Worm (Caenorhabditis elegans) whole organism, midembryonic: ENCODE results near the gene Y32F6B.9.

Source experiments
- T22C8.4 ChIP-seq: fragments of 200-800 bp; sonication (Bioruptor generic); IDR thresholded peaks from 2 replicates; pipeline ENCODE4 v1.3.6; 2022; ENCODE audit warnings: missing genetic modification characterization, missing compliant biosample characterization
- cog-1 ChIP-seq: sonication (generic microtip); optimal IDR thresholded peaks from 2 replicates; lab custom pipeline; 2016; ENCODE audit warnings: missing genetic modification characterization, missing compliant biosample characterization
- klf-2 ChIP-seq: fragments of 200-800 bp; sonication (Bioruptor generic); conservative IDR thresholded peaks from 2 replicates; pipeline ENCODE4 v1.3.6; 2022; ENCODE audit warnings: missing genetic modification reagents, missing genetic modification characterization, missing compliant biosample characterization
- ref-1 ChIP-seq: fragments of 200-800 bp; sonication (Bioruptor generic); conservative IDR thresholded peaks from 2 replicates; pipeline ENCODE4 v1.3.6; 2022; ENCODE audit warnings: missing genetic modification reagents, missing genetic modification characterization, missing compliant biosample characterization
- tab-1 ChIP-seq: fragments of 200-800 bp; sonication (Bioruptor generic); IDR thresholded peaks from 2 replicates; pipeline ENCODE4 v1.3.6; 2022; ENCODE audit warnings: missing genetic modification characterization, missing compliant biosample characterization
- ztf-23 ChIP-seq: fragments of 200-800 bp; sonication (Bioruptor generic); IDR thresholded peaks from 2 replicates; pipeline ENCODE4 v1.3.6; 2022; ENCODE audit warnings: missing genetic modification reagents, missing genetic modification characterization, missing compliant biosample characterization
- ztf-29 ChIP-seq: fragments of 200-800 bp; sonication (Bioruptor generic); IDR thresholded peaks from 2 replicates; pipeline ENCODE4 v1.3.6; 2022; ENCODE audit warnings: missing genetic modification reagents, missing genetic modification characterization, missing compliant biosample characterization

DNA sequence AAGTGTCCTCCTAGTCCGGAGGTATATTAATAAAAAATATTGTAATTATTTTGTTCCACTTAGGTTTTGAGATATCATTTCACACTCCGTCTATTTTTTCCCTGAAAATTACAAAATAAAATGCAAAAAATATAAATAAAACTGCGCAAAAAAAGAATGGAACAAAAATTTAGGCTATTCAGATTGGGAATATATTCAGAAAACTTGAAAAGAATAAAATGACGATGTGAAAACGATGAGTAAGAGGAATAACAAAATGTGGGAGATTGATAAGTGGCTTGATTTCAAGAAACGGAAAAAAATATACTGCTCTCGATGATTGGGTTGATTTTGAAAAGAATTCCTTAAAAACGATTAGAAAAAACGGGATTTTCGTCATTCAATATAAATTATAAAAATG is 35.8 kb downstream of the Y32F6B.9 start, which contains the start of gene dmsr-8:
- TF ChIP-seq klf-2 (GFP tag; lab: Robert Waterston, UW) (no peak), ztf-29 (no peak), T22C8.4 (GFP tag; lab: Robert Waterston, UW) (no peak), cog-1 (tag; lab: Kevin White, UChicago) (no peak), ztf-23 (GFP tag; lab: Robert Waterston, UW) (no peak), tab-1 (GFP tag; lab: Robert Waterston, UW) (no peak), ref-1 (GFP tag; lab: Robert Waterston, UW) (no peak)
